Fruit fly (Drosophila melanogaster): ENCODE data around the gene Pp2C1.

Pp2C1 gene

dm6 chrX:4684444-4684924 lies 2.2 kb downstream of the Pp2C1 start (continued):
- TF ChIP-seq ss (GFP tag; optimal IDR thresholded peaks at IDR 0.05) (peak; percentile 67 to 71), CG15336 (GFP tag; IDR thresholded peaks at IDR 0.05) (peak; percentile 73), dac (GFP tag; optimal IDR thresholded peaks at IDR 0.05) (peak; percentile 60), CG10669 (GFP tag; optimal IDR thresholded peaks at IDR 0.05) (peak; percentile 72), OdsH (GFP tag; optimal IDR thresholded peaks at IDR 0.05) (peak; percentile 84), acj6 (GFP tag; optimal IDR thresholded peaks at IDR 0.05) (peak; percentile 79), CG6854 (GFP tag; optimal IDR thresholded peaks at IDR 0.05) (peak; percentile 67), CG9139 (GFP tag; optimal IDR thresholded peaks at IDR 0.05) (peak; percentile 32), CG16779 (tag; optimal IDR thresholded peaks at IDR 0.05) (peak; percentile 66), CG32006 (GFP tag; optimal IDR thresholded peaks at IDR 0.05) (peak; percentile 75), Sox102F (GFP tag; optimal IDR thresholded peaks at IDR 0.05) (peak; percentile 77), CG31627 (GFP tag; optimal IDR thresholded peaks at IDR 0.05) (peak; percentile 89), Hr38 (GFP tag; optimal IDR thresholded peaks at IDR 0.05) (peak; percentile 38), Eip93F (GFP tag; optimal IDR thresholded peaks at IDR 0.05) (peak; percentile 36), CG34406 (GFP tag; optimal IDR thresholded peaks at IDR 0.05) (peak; percentile 79), CG7368 (GFP tag; optimal IDR thresholded peaks at IDR 0.05) (peak; percentile 80), Ets96B (tag; optimal IDR thresholded peaks at IDR 0.05) (peak; percentile 61), CG6163 (GFP tag; IDR thresholded peaks at IDR 0.05) (peak; percentile 90), net (GFP tag; optimal IDR thresholded peaks at IDR 0.05) (peak; percentile 78), Sox14 (GFP tag; optimal IDR thresholded peaks at IDR 0.05) (peak; percentile 82), CG11902 (GFP tag; optimal IDR thresholded peaks at IDR 0.05) (peak; percentile 83), Gug (GFP tag; IDR thresholded peaks at IDR 0.05) (peak; percentile 74), CG8119 (GFP tag; IDR thresholded peaks at IDR 0.05) (peak; percentile 78), vri (GFP tag; optimal IDR thresholded peaks at IDR 0.05) (peak; percentile 99)

DNA sequence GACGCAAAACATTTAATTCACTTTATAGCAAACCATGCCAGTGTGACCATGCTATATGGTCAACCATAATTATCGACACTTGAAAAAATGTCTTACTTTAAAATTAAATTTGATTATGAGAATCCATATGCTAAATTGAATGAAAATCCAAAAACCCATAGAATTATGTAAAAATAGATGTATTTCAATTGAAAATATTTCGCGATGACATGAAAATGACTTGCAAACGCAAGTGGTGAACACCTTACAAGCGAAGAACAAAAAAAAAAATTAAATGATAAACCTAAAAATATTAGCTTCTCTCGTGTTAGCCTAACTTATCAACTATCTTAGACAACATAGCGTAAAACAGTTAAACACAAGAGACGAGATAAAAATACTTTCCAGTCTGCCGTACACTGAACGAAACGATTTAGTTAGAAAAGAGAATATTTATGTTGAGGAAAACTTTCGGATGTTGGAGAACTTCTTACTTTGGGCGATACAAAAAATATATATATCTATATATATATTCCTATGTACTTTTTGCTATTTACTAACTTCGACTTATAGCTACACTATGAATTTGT lies 6.8 kb downstream of the Pp2C1 start:
- TF ChIP-seq acj6 (GFP tag; optimal IDR thresholded peaks at IDR 0.05) (peak; percentile 61), OdsH (GFP tag; optimal IDR thresholded peaks at IDR 0.05) (peak; percentile 62), Eip78C (GFP tag) (peak; percentile 90), topi (GFP tag; optimal IDR thresholded peaks at IDR 0.05) (peak; percentile 64), dac (GFP tag; optimal IDR thresholded peaks at IDR 0.05) (peak; percentile 32), Ets96B (tag; optimal IDR thresholded peaks at IDR 0.05) (peak; percentile 38), fd59A (GFP tag; optimal IDR thresholded peaks at IDR 0.05) (no peak), Eip75B (GFP tag; optimal IDR thresholded peaks at IDR 0.05) (peak; percentile 44), CG6808 (GFP tag; optimal IDR thresholded peaks at IDR 0.05) (peak; percentile 30), CG11902 (GFP tag; optimal IDR thresholded peaks at IDR 0.05) (no peak), Gug (GFP tag; IDR thresholded peaks at IDR 0.05) (peak; percentile 67), fkh (GFP tag; optimal IDR thresholded peaks at IDR 0.05) (no peak), esn (GFP tag; optimal IDR thresholded peaks at IDR 0.05) (peak; percentile 75), CG7368 (GFP tag; optimal IDR thresholded peaks at IDR 0.05) (no peak), CG10669 (GFP tag; optimal IDR thresholded peaks at IDR 0.05) (peak; percentile 51), Hr38 (GFP tag; optimal IDR thresholded peaks at IDR 0.05) (no peak), Hr4 (GFP tag; optimal IDR thresholded peaks at IDR 0.05) (peak; percentile 64), vri (GFP tag; optimal IDR thresholded peaks at IDR 0.05) (peak; percentile 29), CG9139 (GFP tag; optimal IDR thresholded peaks at IDR 0.05) (no peak), CG6163 (GFP tag; IDR thresholded peaks at IDR 0.05) (peak; percentile 64; the same call in 2 of the 3 replicates), eg (GFP tag; IDR thresholded peaks at IDR 0.05) (peak; percentile 71), net (GFP tag; optimal IDR thresholded peaks at IDR 0.05) (peak; percentile 51), Lpt (GFP tag; optimal IDR thresholded peaks at IDR 0.05) (peak; percentile 54), CG3919 (GFP tag; optimal IDR thresholded peaks at IDR 0.05) (peak; percentile 61), dsx (GFP tag; optimal IDR thresholded peaks at IDR 0.05; ENCODE audit: poor library complexity, severe bottlenecking) (no peak), achi (GFP tag; optimal IDR thresholded peaks at IDR 0.05) (peak; percentile 49), CG3032 (tag; optimal IDR thresholded peaks at IDR 0.05) (peak; percentile 46), CG6792 (GFP tag; optimal IDR thresholded peaks at IDR 0.05) (peak; percentile 53), CG6854 (GFP tag; optimal IDR thresholded peaks at IDR 0.05) (no peak), Eip93F (GFP tag; optimal IDR thresholded peaks at IDR 0.05) (no peak), CG16779 (tag; optimal IDR thresholded peaks at IDR 0.05) (no peak), Met (GFP tag; optimal IDR thresholded peaks at IDR 0.05) (peak; percentile 62), Sox102F (GFP tag; optimal IDR thresholded peaks at IDR 0.05) (peak; percentile 57), svp (GFP tag) (peak; percentile 81), CG32006 (GFP tag; optimal IDR thresholded peaks at IDR 0.05) (peak; percentile 67), Hr39 (GFP tag; optimal IDR thresholded peaks at IDR 0.05) (peak; percentile 67), Ets21C (GFP tag; optimal IDR thresholded peaks at IDR 0.05) (peak; percentile 43), Sox14 (GFP tag; optimal IDR thresholded peaks at IDR 0.05) (peak; percentile 53), CG4318 (GFP tag; optimal IDR thresholded peaks at IDR 0.05) (peak; percentile 31), CG31627 (GFP tag; optimal IDR thresholded peaks at IDR 0.05) (peak; percentile 57), Blimp-1 (GFP tag; optimal IDR thresholded peaks at IDR 0.05) (no peak)

All from whole organism, prepupa.